Fruit fly (Drosophila melanogaster): Measurements from ENCODE around the gene CG3165.

DNA sequence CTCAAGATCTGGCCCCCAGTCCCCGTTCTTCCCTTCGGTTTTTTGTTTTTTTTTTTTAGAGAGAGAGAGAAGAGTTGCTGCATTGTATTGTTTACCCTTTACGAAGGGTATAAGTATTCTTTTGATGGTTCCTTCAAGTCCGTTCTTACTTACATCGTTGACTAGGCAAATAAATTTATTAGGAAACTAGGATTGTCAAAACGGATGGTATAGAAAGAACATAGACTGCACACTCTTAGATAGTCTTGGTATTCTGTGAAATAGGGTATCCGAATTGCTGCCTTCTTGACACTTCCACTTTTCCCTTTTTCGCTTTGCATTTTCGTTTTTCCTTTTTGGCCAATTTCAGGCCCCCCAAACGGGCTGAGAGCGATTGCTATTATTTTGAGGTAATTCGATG is 34.6 kb downstream of the CG3165 start:
- TF ChIP-seq Dll (optimal IDR thresholded peaks at IDR 0.05), result no peak
- no peak for TF ChIP-seq EcR (GFP tag; optimal IDR thresholded peaks at IDR 0.05)
- no peak for TF ChIP-seq CG8478 (optimal IDR thresholded peaks at IDR 0.05)
- TF ChIP-seq usp (GFP tag; optimal IDR thresholded peaks at IDR 0.05), result no peak
- TF ChIP-seq pan (optimal IDR thresholded peaks at IDR 0.05), result no peak

All from whole organism.